Worm (Caenorhabditis elegans) whole organism, L1 larva: ENCODE data around the gene Y57G11C.23.

Experiments used
- aly-2 ChIP-seq: fragments of 150-350 bp; optimal IDR thresholded peaks from 2 replicates; lab custom pipeline; 2014; ENCODE audit warnings: missing biosample characterization, missing genetic modification characterization
- ceh-82 ChIP-seq, 3 experiments: fragments of 150-350 bp in 1 of 3; sonication (generic microtip) in 2 of 3; optimal IDR thresholded peaks; 2 replicates each; lab custom pipeline; 2014 to 2017; ENCODE audit warnings: missing biosample characterization in 3 of 3, missing genetic modification characterization in 3 of 3
- ceh-88 ChIP-seq: fragments of 200-800 bp; sonication (Bioruptor generic); IDR thresholded peaks from 2 replicates; pipeline ENCODE4 v1.3.6; 2022; ENCODE audit warnings: missing genetic modification characterization, missing compliant biosample characterization
- dpl-1 ChIP-seq, 3 experiments: fragments of 150-350 bp in 2 of 3; sonication (generic microtip) in 1 of 3; optimal IDR thresholded peaks; 2 replicates each; lab custom pipeline; 2014 to 2017; ENCODE audit warnings: missing biosample characterization in 3 of 3, missing genetic modification characterization in 3 of 3, missing genetic modification reagents in 3 of 3
- fkh-8 ChIP-seq: sonication (generic microtip); optimal IDR thresholded peaks from 2 replicates; lab custom pipeline; 2016; ENCODE audit warnings: mild to moderate bottlenecking, missing genetic modification characterization, missing compliant biosample characterization
- mef-2 ChIP-seq: fragments of 150-350 bp; optimal IDR thresholded peaks from 2 replicates; lab custom pipeline; 2014; ENCODE audit warnings: missing biosample characterization, missing genetic modification characterization
- pqm-1 ChIP-seq: sonication (generic microtip); optimal IDR thresholded peaks from 3 replicates; lab custom pipeline; 2017; ENCODE audit warnings: missing biosample characterization, missing genetic modification characterization
- tlp-1 ChIP-seq: fragments of 150-350 bp; optimal IDR thresholded peaks from 2 replicates; lab custom pipeline; 2014; ENCODE audit warnings: missing biosample characterization, missing genetic modification characterization
- unc-62 ChIP-seq: fragments of 150-350 bp; optimal IDR thresholded peaks from 2 replicates; lab custom pipeline; 2014; ENCODE audit warnings: missing biosample characterization, missing genetic modification reagents, missing genetic modification characterization

ce11 chrIV:14838095-14838494, 23.5 kb downstream of the Y57G11C.23 start:
- no peak for TF ChIP-seq mef-2 (tag; lab: Kevin White, UChicago)
- TF ChIP-seq unc-62 (GFP tag; lab: Kevin White, UChicago), result no peak
- peak; percentile 60 to 61 (median 60) for TF ChIP-seq dpl-1 (GFP tag; optimal IDR thresholded peaks at IDR 0.05; lab: Kevin White, UChicago)
- TF ChIP-seq ceh-82 (tag; optimal IDR thresholded peaks at IDR 0.05; lab: Kevin White, UChicago), result peak; percentile 38 to 68 (median 56)
- TF ChIP-seq pqm-1, result no peak
- peak; percentile 81 for TF ChIP-seq aly-2 (tag; lab: Kevin White, UChicago)
- TF ChIP-seq ceh-88, result peak; percentile 60
- TF ChIP-seq tlp-1 (tag; lab: Kevin White, UChicago), result no peak
- peak; percentile 49 for TF ChIP-seq fkh-8 (tag; lab: Kevin White, UChicago)
